Worm (Caenorhabditis elegans): ENCODE results near the gene ufbp-1.

- TF ChIP-seq nfya-1 (tag; optimal IDR thresholded peaks at IDR 0.05): no peak
- TF ChIP-seq hlh-30 (tag; optimal IDR thresholded peaks at IDR 0.05; ENCODE audit: insufficient read depth): no peak
- no peak for TF ChIP-seq lim-6 (tag; optimal IDR thresholded peaks at IDR 0.05)
- no peak for TF ChIP-seq hlh-6 (tag; optimal IDR thresholded peaks at IDR 0.05)
- no peak for TF ChIP-seq dve-1 (tag; optimal IDR thresholded peaks at IDR 0.05)
- TF ChIP-seq tbx-2 (tag; optimal IDR thresholded peaks at IDR 0.05): no peak
- TF ChIP-seq pros-1 (tag; optimal IDR thresholded peaks at IDR 0.05): no peak
- no peak for TF ChIP-seq nhr-11 (tag; optimal IDR thresholded peaks at IDR 0.05)
Measured at ce11 chrIII:8490254-8490653, 46.8 kb upstream of the ufbp-1 start, which contains the start of the genes ess-2 and F42H10.2.
